Fruit fly (Drosophila melanogaster) whole organism, adult: ENCODE results near the gene CG32537.

ENCODE experiments used
- CG11617 ChIP-seq: fragments of 200-800 bp; sonication (Bioruptor generic); optimal IDR thresholded peaks from 2 replicates; lab custom pipeline; 2017; ENCODE audit warnings: mild to moderate bottlenecking, missing biosample characterization, missing genetic modification reagents, missing genetic modification characterization
- CG12768 ChIP-seq: fragments of 200-800 bp; sonication (Bioruptor generic); optimal IDR thresholded peaks from 2 replicates; lab custom pipeline; 2017; ENCODE audit warnings: missing biosample characterization, missing genetic modification characterization, mild to moderate bottlenecking, moderate library complexity, missing genetic modification reagents
- CG14711 ChIP-seq: fragments of 200-800 bp; sonication (Bioruptor generic); optimal IDR thresholded peaks from 2 replicates; lab custom pipeline; 2018; ENCODE audit warnings: missing biosample characterization, mild to moderate bottlenecking, missing genetic modification characterization, moderate library complexity
- CG1620 ChIP-seq: fragments of 200-800 bp; sonication (Bioruptor generic); optimal IDR thresholded peaks from 2 replicates; lab custom pipeline; 2016; ENCODE audit warnings: missing biosample characterization, missing genetic modification characterization
- CG33017 ChIP-seq: fragments of 200-800 bp; sonication (Bioruptor generic); optimal IDR thresholded peaks from 2 replicates; lab custom pipeline; 2018; ENCODE audit warnings: missing biosample characterization, mild to moderate bottlenecking, missing genetic modification characterization, moderate library complexity
- CG5204 ChIP-seq: fragments of 200-800 bp; sonication (Bioruptor generic); optimal IDR thresholded peaks from 2 replicates; lab custom pipeline; 2016; ENCODE audit warnings: missing biosample characterization, missing genetic modification characterization
- CG7045 ChIP-seq: fragments of 200-800 bp; sonication (Bioruptor generic); optimal IDR thresholded peaks from 2 replicates; lab custom pipeline; 2017; ENCODE audit warnings: missing biosample characterization, mild to moderate bottlenecking, missing genetic modification characterization
- CG7101 ChIP-seq: fragments of 200-800 bp; sonication (Bioruptor generic); optimal IDR thresholded peaks from 2 replicates; lab custom pipeline; 2018; ENCODE audit warnings: missing biosample characterization, mild to moderate bottlenecking, missing genetic modification characterization, moderate library complexity
- Clk ChIP-seq: fragments of 200-800 bp; sonication (Bioruptor generic); optimal IDR thresholded peaks from 2 replicates; lab custom pipeline; 2017; ENCODE audit warnings: missing biosample characterization, missing genetic modification characterization
- Crg-1 ChIP-seq: fragments of 200-800 bp; sonication (Bioruptor generic); optimal IDR thresholded peaks from 2 replicates; lab custom pipeline; 2016; ENCODE audit warnings: missing biosample characterization, missing genetic modification characterization
- Hr96 ChIP-seq: fragments of 200-800 bp; sonication (Bioruptor generic); optimal IDR thresholded peaks from 2 replicates; lab custom pipeline; 2016; ENCODE audit warnings: missing biosample characterization, missing genetic modification characterization
- Mnt ChIP-seq: fragments of 200-800 bp; sonication (Bioruptor generic); optimal IDR thresholded peaks from 2 replicates; lab custom pipeline; 2016; ENCODE audit warnings: missing biosample characterization, mild to moderate bottlenecking, missing genetic modification characterization
- bab1 ChIP-seq: fragments of 200-800 bp; sonication (Bioruptor generic); optimal IDR thresholded peaks from 3 replicates; lab custom pipeline; 2019; ENCODE audit warnings: missing biosample characterization, mild to moderate bottlenecking, missing genetic modification characterization, moderate library complexity
- cic ChIP-seq: fragments of 200-800 bp; sonication (Bioruptor generic); optimal IDR thresholded peaks from 2 replicates; lab custom pipeline; 2017; ENCODE audit warnings: missing biosample characterization, mild to moderate bottlenecking, missing genetic modification characterization, moderate library complexity
- cnc ChIP-seq, 2 experiments: fragments of >200 bp; optimal IDR thresholded peaks; 2 replicates each; lab custom pipeline; 2017
- kay ChIP-seq: fragments of 200-800 bp; sonication (Bioruptor generic); peaks from one replicate; lab custom pipeline; 2016; ENCODE audit warnings: missing biosample characterization, missing genetic modification characterization, borderline replicate concordance
- ovo ChIP-seq: fragments of 200-800 bp; sonication (Bioruptor generic); optimal IDR thresholded peaks from 2 replicates; lab custom pipeline; 2016; ENCODE audit warnings: missing biosample characterization, missing genetic modification characterization
- pad ChIP-seq: fragments of 200-800 bp; sonication (Bioruptor generic); optimal IDR thresholded peaks from 3 replicates; lab custom pipeline; 2017; ENCODE audit warnings: missing biosample characterization, missing genetic modification characterization, mild to moderate bottlenecking, moderate library complexity, missing genetic modification reagents
- tj ChIP-seq: fragments of 200-800 bp; sonication (Bioruptor generic); optimal IDR thresholded peaks from 3 replicates; lab custom pipeline; 2017; ENCODE audit warnings: missing biosample characterization, mild to moderate bottlenecking, missing genetic modification characterization, moderate library complexity
- toe ChIP-seq: fragments of 200-800 bp; sonication (Bioruptor generic); optimal IDR thresholded peaks from 2 replicates; lab custom pipeline; 2016; ENCODE audit warnings: missing biosample characterization, missing genetic modification characterization

The CG32537 gene

dm6 chrX:19314283-19315178 is 38.2 kb upstream of the CG32537 start:
- TF ChIP-seq Hr96 (GFP tag; lab: Kevin White, UChicago) (no peak), CG33017 (tag; lab: Kevin White, UChicago) (no peak), Crg-1 (GFP tag; lab: Kevin White, UChicago) (no peak), CG14711 (tag; lab: Kevin White, UChicago) (no peak), cic (GFP tag; lab: Kevin White, UChicago) (no peak), CG7045 (no peak), toe (no peak)

- TF ChIP-seq CG7045 (no peak), CG5204 (GFP tag; lab: Kevin White, UChicago) (no peak), pad (no peak), CG11617 (no peak), kay (no peak), Hr96 (GFP tag; lab: Kevin White, UChicago) (no peak), CG33017 (tag; lab: Kevin White, UChicago) (no peak), Crg-1 (GFP tag; lab: Kevin White, UChicago) (no peak), cic (GFP tag; lab: Kevin White, UChicago) (no peak), tj (GFP tag; lab: Kevin White, UChicago) (no peak), CG1620 (GFP tag; lab: Kevin White, UChicago) (no peak), CG14711 (tag; lab: Kevin White, UChicago) (no peak), bab1 (GFP tag; lab: Kevin White, UChicago) (no peak), CG7101 (no peak), cnc (optimal IDR thresholded peaks at IDR 0.05; lab: Kevin White, UChicago) (no peak), Clk (GFP tag; lab: Kevin White, UChicago) (no peak), CG12768 (GFP tag; lab: Kevin White, UChicago) (no peak), ovo (GFP tag; lab: Kevin White, UChicago) (no peak), toe (no peak), Mnt (no peak)
These were observed 33.3 kb upstream of the CG32537 start for dm6 chrX:19309648-19310047.

dm6 chrX:19307810-19308456 is 31.6 kb upstream of the CG32537 start, which contains the start of gene CG8051:
Gene CG8051 (minus strand): TSS chrX:19307925.
- TF ChIP-seq CG5204 (GFP tag; lab: Kevin White, UChicago) (no peak), CG1620 (GFP tag; lab: Kevin White, UChicago) (no peak), Clk (GFP tag; lab: Kevin White, UChicago) (no peak), Mnt (peak; percentile 71), CG7045 (no peak), CG14711 (tag; lab: Kevin White, UChicago) (peak; percentile 10), Crg-1 (GFP tag; lab: Kevin White, UChicago) (no peak), tj (GFP tag; lab: Kevin White, UChicago) (peak; percentile 18), CG33017 (tag; lab: Kevin White, UChicago) (peak; percentile 10), CG12768 (GFP tag; lab: Kevin White, UChicago) (peak; percentile 20), bab1 (GFP tag; lab: Kevin White, UChicago) (no peak), cnc (optimal IDR thresholded peaks at IDR 0.05; lab: Kevin White, UChicago) (no peak), CG11617 (peak; percentile 11), ovo (GFP tag; lab: Kevin White, UChicago) (peak; percentile 58), Hr96 (GFP tag; lab: Kevin White, UChicago) (peak; percentile 25), pad (no peak), toe (no peak), CG7101 (peak; percentile 16), kay (peak; percentile 71), cic (GFP tag; lab: Kevin White, UChicago) (peak; percentile 84)

- TF ChIP-seq cic (GFP tag; lab: Kevin White, UChicago) (peak; percentile 19), CG7101 (no peak), tj (GFP tag; lab: Kevin White, UChicago) (peak; percentile 16), CG7045 (peak; percentile 18)
These were observed 30.2 kb upstream of the CG32537 start for dm6 chrX:19306531-19306930.

- TF ChIP-seq tj (GFP tag; lab: Kevin White, UChicago), result no peak
- TF ChIP-seq bab1 (GFP tag; lab: Kevin White, UChicago), result no peak
- no peak for TF ChIP-seq Clk (GFP tag; lab: Kevin White, UChicago)
- no peak for TF ChIP-seq Mnt
- no peak for TF ChIP-seq CG14711 (tag; lab: Kevin White, UChicago)
- no peak for TF ChIP-seq cic (GFP tag; lab: Kevin White, UChicago)
- TF ChIP-seq CG5204 (GFP tag; lab: Kevin White, UChicago), result no peak
- TF ChIP-seq CG11617, result no peak
- no peak for TF ChIP-seq CG1620 (GFP tag; lab: Kevin White, UChicago)
- TF ChIP-seq Crg-1 (GFP tag; lab: Kevin White, UChicago), result no peak
- TF ChIP-seq CG33017 (tag; lab: Kevin White, UChicago), result no peak
- no peak for TF ChIP-seq cnc (optimal IDR thresholded peaks at IDR 0.05; lab: Kevin White, UChicago)
- no peak for TF ChIP-seq ovo (GFP tag; lab: Kevin White, UChicago)
- TF ChIP-seq Hr96 (GFP tag; lab: Kevin White, UChicago), result no peak
- TF ChIP-seq toe, result no peak
- TF ChIP-seq kay, result no peak
- TF ChIP-seq CG7045, result no peak
- TF ChIP-seq pad, result no peak
- no peak for TF ChIP-seq CG7101
- TF ChIP-seq CG12768 (GFP tag; lab: Kevin White, UChicago), result no peak
These were observed 28.8 kb upstream of the CG32537 start for dm6 chrX:19305172-19305571.
